Worm (Caenorhabditis elegans) whole organism, L3 larva: ENCODE measurements around the gene osm-3.

Experiments used
- R02D3.7 ChIP-seq: fragments of 150-350 bp; optimal IDR thresholded peaks from 2 replicates; lab custom pipeline; 2014; ENCODE audit warnings: missing biosample characterization, missing genetic modification characterization
- ama-1 ChIP-seq: fragments of 150-350 bp; optimal IDR thresholded peaks from 2 replicates; lab custom pipeline; 2018
- ceh-16 ChIP-seq: sonication (generic microtip); optimal IDR thresholded peaks from 2 replicates; lab custom pipeline; 2017; ENCODE audit warnings: missing biosample characterization, missing genetic modification characterization
- ceh-28 ChIP-seq: fragments of 150-350 bp; optimal IDR thresholded peaks from 2 replicates; lab custom pipeline; 2014; ENCODE audit warnings: missing biosample characterization, missing genetic modification reagents, missing genetic modification characterization
- ceh-82 ChIP-seq: fragments of 150-350 bp; optimal IDR thresholded peaks from 2 replicates; lab custom pipeline; 2014; ENCODE audit warnings: missing biosample characterization, missing genetic modification characterization
- daf-12 ChIP-seq: fragments of 150-350 bp; optimal IDR thresholded peaks from 2 replicates; lab custom pipeline; 2014; ENCODE audit warnings: missing biosample characterization, missing genetic modification reagents, missing genetic modification characterization
- egl-27 ChIP-seq: sonication (generic microtip); optimal IDR thresholded peaks from 4 replicates; lab custom pipeline; 2017; ENCODE audit warnings: missing biosample characterization, missing genetic modification reagents, missing genetic modification characterization
- egl-5 ChIP-seq: fragments of 150-350 bp; optimal IDR thresholded peaks from 2 replicates; lab custom pipeline; 2017; ENCODE audit warnings: missing biosample characterization, missing genetic modification reagents, missing genetic modification characterization, inconsistent platforms
- elt-1 ChIP-seq: fragments of 150-350 bp; optimal IDR thresholded peaks from 2 replicates; lab custom pipeline; 2014; ENCODE audit warnings: missing biosample characterization, missing genetic modification characterization
- elt-2 ChIP-seq: sonication (generic microtip); optimal IDR thresholded peaks from 2 replicates; lab custom pipeline; 2016; ENCODE audit warnings: missing genetic modification reagents, mild to moderate bottlenecking, missing genetic modification characterization, missing compliant biosample characterization
- elt-3 ChIP-seq, 3 experiments: fragments of 150-350 bp in 1 of 3; sonication (generic microtip) in 2 of 3; optimal IDR thresholded peaks; 2 replicates in 2 of 3; 4 replicates in 1 of 3; lab custom pipeline; 2014 to 2017; ENCODE audit warnings: missing biosample characterization in 3 of 3, missing genetic modification characterization in 3 of 3
- eor-1 ChIP-seq, 2 experiments: fragments of 150-350 bp; optimal IDR thresholded peaks; 2 replicates each; lab custom pipeline; 2014 to 2018; ENCODE audit warnings: missing biosample characterization in 2 of 2, missing genetic modification characterization in 2 of 2
- fkh-10 ChIP-seq: sonication (generic microtip); optimal IDR thresholded peaks from 2 replicates; lab custom pipeline; 2017; ENCODE audit warnings: missing biosample characterization, missing genetic modification reagents, missing genetic modification characterization
- fkh-2 ChIP-seq: fragments of 150-350 bp; optimal IDR thresholded peaks from 2 replicates; lab custom pipeline; 2014; ENCODE audit warnings: missing biosample characterization, missing genetic modification reagents, missing genetic modification characterization
- fos-1 ChIP-seq: fragments of 150-350 bp; optimal IDR thresholded peaks from 2 replicates; lab custom pipeline; 2014; ENCODE audit warnings: missing biosample characterization, missing genetic modification characterization
- jun-1 ChIP-seq: fragments of 150-350 bp; optimal IDR thresholded peaks from 2 replicates; lab custom pipeline; 2014; ENCODE audit warnings: missing biosample characterization, missing genetic modification reagents, missing genetic modification characterization
- lin-39 ChIP-seq: fragments of 150-350 bp; optimal IDR thresholded peaks from 2 replicates; lab custom pipeline; 2018; ENCODE audit warnings: missing biosample characterization, missing genetic modification reagents, missing genetic modification characterization
- mdl-1 ChIP-seq: fragments of 150-350 bp; optimal IDR thresholded peaks from 2 replicates; lab custom pipeline; 2014; ENCODE audit warnings: missing biosample characterization, missing genetic modification characterization
- mml-1 ChIP-seq: fragments of 150-350 bp; sonication (generic microtip); optimal IDR thresholded peaks from 3 replicates; lab custom pipeline; 2014; ENCODE audit warnings: missing biosample characterization, missing genetic modification characterization
- nfya-1 ChIP-seq: sonication (generic microtip); optimal IDR thresholded peaks from 2 replicates; lab custom pipeline; 2017; ENCODE audit warnings: missing genetic modification characterization, mild to moderate bottlenecking, missing compliant biosample characterization, antibody characterized with exemption, moderate library complexity; ENCODE audit not compliant: insufficient read depth
- nhr-11 ChIP-seq: fragments of 150-350 bp; optimal IDR thresholded peaks from 2 replicates; lab custom pipeline; 2014; ENCODE audit warnings: missing biosample characterization, missing genetic modification characterization
- nhr-12 ChIP-seq: fragments of 150-350 bp; optimal IDR thresholded peaks from 2 replicates; lab custom pipeline; 2014; ENCODE audit warnings: missing biosample characterization, missing genetic modification characterization
- nhr-237 ChIP-seq: fragments of 150-350 bp; optimal IDR thresholded peaks from 2 replicates; lab custom pipeline; 2014; ENCODE audit warnings: missing biosample characterization, missing genetic modification characterization
- nhr-25 ChIP-seq: sonication (generic microtip); optimal IDR thresholded peaks from 2 replicates; lab custom pipeline; 2017; ENCODE audit warnings: missing biosample characterization, missing genetic modification characterization
- nhr-28 ChIP-seq: fragments of 150-350 bp; optimal IDR thresholded peaks from 2 replicates; lab custom pipeline; 2014; ENCODE audit warnings: missing biosample characterization, missing genetic modification characterization
- nhr-43 ChIP-seq: sonication (generic microtip); optimal IDR thresholded peaks from 2 replicates; lab custom pipeline; 2016; ENCODE audit warnings: mild to moderate bottlenecking, missing genetic modification characterization, missing compliant biosample characterization; ENCODE audit not compliant: poor library complexity, severe bottlenecking
- pha-4 ChIP-seq: fragments of 150-350 bp; optimal IDR thresholded peaks from 2 replicates; lab custom pipeline; 2014; ENCODE audit warnings: missing biosample characterization, missing genetic modification reagents, missing genetic modification characterization
- pqm-1 ChIP-seq: fragments of 150-350 bp; optimal IDR thresholded peaks from 2 replicates; lab custom pipeline; 2017; ENCODE audit warnings: missing biosample characterization, missing genetic modification characterization, inconsistent platforms
- sea-2 ChIP-seq: fragments of 150-350 bp; sonication (generic microtip); optimal IDR thresholded peaks from 4 replicates; lab custom pipeline; 2014; ENCODE audit warnings: missing biosample characterization, missing genetic modification reagents, missing genetic modification characterization
- snpc-4 ChIP-seq: fragments of 150-350 bp; optimal IDR thresholded peaks from 2 replicates; lab custom pipeline; 2014; ENCODE audit warnings: missing biosample characterization, missing genetic modification characterization
- tbx-2 ChIP-seq: sonication (generic microtip); optimal IDR thresholded peaks from 2 replicates; lab custom pipeline; 2016; ENCODE audit warnings: mild to moderate bottlenecking, missing genetic modification characterization, missing compliant biosample characterization
- unc-62 ChIP-seq: fragments of 150-350 bp; sonication (generic microtip); optimal IDR thresholded peaks from 4 replicates; lab custom pipeline; 2014; ENCODE audit warnings: missing biosample characterization, missing genetic modification reagents, missing genetic modification characterization
- zag-1 ChIP-seq: fragments of 150-350 bp; optimal IDR thresholded peaks from 2 replicates; lab custom pipeline; 2014; ENCODE audit warnings: missing biosample characterization, missing genetic modification characterization
- ztf-11 ChIP-seq: fragments of 150-350 bp; optimal IDR thresholded peaks from 2 replicates; lab custom pipeline; 2014; ENCODE audit warnings: missing biosample characterization, missing genetic modification characterization
- ztf-4 ChIP-seq: fragments of 150-350 bp; optimal IDR thresholded peaks from 2 replicates; lab custom pipeline; 2014; ENCODE audit warnings: missing biosample characterization, missing genetic modification characterization

Gene osm-3

ce11 chrIV:3800952-3801351, at the start of gene osm-3:
TSS of gene osm-3 (minus strand) at chrIV:3801052.
- no peak for TF ChIP-seq elt-3 (tag; optimal IDR thresholded peaks at IDR 0.05; lab: Kevin White, UChicago)
- TF ChIP-seq jun-1 (tag; lab: Kevin White, UChicago) = no peak
- TF ChIP-seq zag-1 (tag; lab: Kevin White, UChicago) = no peak
- TF ChIP-seq nhr-11 (tag; lab: Kevin White, UChicago) = no peak
- TF ChIP-seq R02D3.7 (tag; lab: Kevin White, UChicago) = no peak
- TF ChIP-seq ceh-28 = no peak
- no peak for TF ChIP-seq egl-27 (tag; lab: Kevin White, UChicago)
- TF ChIP-seq ama-1 (lab: Kevin White, UChicago) = no peak
- TF ChIP-seq egl-5 (tag; lab: Kevin White, UChicago) = no peak
- TF ChIP-seq ceh-82 (tag; lab: Kevin White, UChicago) = no peak
- TF ChIP-seq daf-12 (tag; lab: Kevin White, UChicago) = no peak
- no peak for TF ChIP-seq nfya-1 (tag; lab: Kevin White, UChicago)

DNA sequence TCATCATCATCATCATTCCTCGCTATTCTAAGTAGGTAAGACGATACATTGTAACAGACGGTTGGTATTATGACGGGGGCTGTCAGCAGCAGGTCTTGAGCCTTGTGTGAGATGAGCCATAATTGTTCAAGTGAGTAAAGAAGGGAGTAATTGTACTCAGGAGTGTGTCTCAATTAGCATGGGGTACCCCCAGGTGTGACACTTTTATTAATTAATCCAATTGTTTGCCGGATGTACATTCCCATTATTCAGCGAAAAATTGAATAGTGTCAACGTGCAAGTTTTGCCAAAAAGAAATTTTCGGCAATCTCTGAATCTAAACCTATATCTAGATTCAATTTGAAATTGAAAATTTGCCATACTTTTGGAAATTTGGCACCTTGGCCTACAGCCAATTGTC, 48.1 kb upstream of the osm-3 start:
- TF ChIP-seq nhr-28 (tag; lab: Kevin White, UChicago) (no peak), ztf-4 (tag; lab: Kevin White, UChicago) (no peak), ceh-16 (tag; lab: Kevin White, UChicago) (no peak), mml-1 (tag; lab: Kevin White, UChicago) (no peak), unc-62 (GFP tag; lab: Kevin White, UChicago) (no peak), nhr-25 (tag; lab: Kevin White, UChicago) (no peak), elt-2 (tag; lab: Kevin White, UChicago) (no peak), R02D3.7 (tag; lab: Kevin White, UChicago) (no peak), nhr-12 (tag; lab: Kevin White, UChicago) (no peak), snpc-4 (no peak), mdl-1 (no peak), pqm-1 (tag; lab: Kevin White, UChicago) (no peak), fos-1 (tag; lab: Kevin White, UChicago) (no peak), ztf-11 (tag; lab: Kevin White, UChicago) (no peak), eor-1 (tag; optimal IDR thresholded peaks at IDR 0.05; lab: Kevin White, UChicago) (no peak), fkh-2 (tag; lab: Kevin White, UChicago) (no peak), elt-1 (no peak), daf-12 (tag; lab: Kevin White, UChicago) (no peak), egl-27 (tag; lab: Kevin White, UChicago) (no peak)

DNA sequence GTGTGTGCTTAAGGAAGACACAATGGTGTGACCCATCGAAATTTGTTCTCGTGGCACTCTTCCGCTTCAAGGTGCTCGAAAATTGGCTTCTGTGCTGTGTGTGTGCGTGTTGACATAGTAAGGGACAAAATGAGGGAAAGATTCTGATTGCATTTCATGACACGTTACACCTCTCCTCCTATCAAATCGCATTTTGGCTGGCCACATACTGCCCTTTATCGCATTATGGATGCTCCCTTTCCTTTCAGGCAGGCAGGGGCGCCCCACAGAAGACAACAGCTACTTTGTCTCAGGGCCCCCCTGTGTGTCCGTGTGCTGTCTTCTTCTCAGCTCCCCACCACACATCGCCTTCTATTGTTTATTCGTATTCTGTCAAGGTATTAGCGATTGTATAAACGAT, 46.6 kb upstream of the osm-3 start:
- no peak for TF ChIP-seq lin-39
- no peak for TF ChIP-seq nhr-237 (tag; lab: Kevin White, UChicago)
- TF ChIP-seq fkh-10 = peak; percentile 27
- TF ChIP-seq unc-62 (GFP tag; lab: Kevin White, UChicago) = no peak

DNA sequence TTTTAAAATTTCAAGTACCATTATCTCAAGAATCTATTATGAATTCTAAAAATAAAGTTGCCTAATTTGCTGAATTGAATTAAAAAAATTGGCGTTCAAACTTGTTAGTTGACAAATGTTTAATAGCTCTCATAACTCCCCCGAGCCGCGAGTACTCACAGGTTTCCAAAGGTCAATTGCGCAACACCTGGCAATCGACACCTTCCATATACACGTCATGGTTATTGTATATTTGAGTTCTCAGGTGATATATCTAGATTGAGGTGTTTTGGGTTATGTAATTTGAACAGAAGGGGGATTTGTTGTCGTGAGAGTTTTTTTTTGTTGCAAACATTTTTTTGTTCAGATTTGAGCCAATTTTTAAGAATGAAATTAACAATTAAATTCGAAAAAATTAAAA, 43.7 kb upstream of the osm-3 start:
- no peak for TF ChIP-seq pha-4 (tag; lab: Kevin White, UChicago)
- TF ChIP-seq nhr-25 (tag; lab: Kevin White, UChicago) = no peak
- no peak for TF ChIP-seq tbx-2 (tag; lab: Kevin White, UChicago)

- TF ChIP-seq fos-1 (tag; lab: Kevin White, UChicago) (no peak), elt-3 (tag; optimal IDR thresholded peaks at IDR 0.05; lab: Kevin White, UChicago) (no peak), zag-1 (tag; lab: Kevin White, UChicago) (no peak), sea-2 (GFP tag; lab: Kevin White, UChicago) (no peak), ztf-4 (tag; lab: Kevin White, UChicago) (no peak), ama-1 (lab: Kevin White, UChicago) (no peak), mdl-1 (no peak), elt-2 (tag; lab: Kevin White, UChicago) (no peak), pqm-1 (tag; lab: Kevin White, UChicago) (no peak), elt-1 (no peak), unc-62 (GFP tag; lab: Kevin White, UChicago) (no peak), nhr-43 (tag; lab: Kevin White, UChicago) (no peak)
- TF ChIP-seq, all 47 proteins: peak for 0
These were observed 43.2 kb upstream of the osm-3 start for ce11 chrIV:3844004-3844403.
